Fruit fly (Drosophila melanogaster): ENCODE measurements around the gene CG42831.

The CG42831 gene

DNA sequence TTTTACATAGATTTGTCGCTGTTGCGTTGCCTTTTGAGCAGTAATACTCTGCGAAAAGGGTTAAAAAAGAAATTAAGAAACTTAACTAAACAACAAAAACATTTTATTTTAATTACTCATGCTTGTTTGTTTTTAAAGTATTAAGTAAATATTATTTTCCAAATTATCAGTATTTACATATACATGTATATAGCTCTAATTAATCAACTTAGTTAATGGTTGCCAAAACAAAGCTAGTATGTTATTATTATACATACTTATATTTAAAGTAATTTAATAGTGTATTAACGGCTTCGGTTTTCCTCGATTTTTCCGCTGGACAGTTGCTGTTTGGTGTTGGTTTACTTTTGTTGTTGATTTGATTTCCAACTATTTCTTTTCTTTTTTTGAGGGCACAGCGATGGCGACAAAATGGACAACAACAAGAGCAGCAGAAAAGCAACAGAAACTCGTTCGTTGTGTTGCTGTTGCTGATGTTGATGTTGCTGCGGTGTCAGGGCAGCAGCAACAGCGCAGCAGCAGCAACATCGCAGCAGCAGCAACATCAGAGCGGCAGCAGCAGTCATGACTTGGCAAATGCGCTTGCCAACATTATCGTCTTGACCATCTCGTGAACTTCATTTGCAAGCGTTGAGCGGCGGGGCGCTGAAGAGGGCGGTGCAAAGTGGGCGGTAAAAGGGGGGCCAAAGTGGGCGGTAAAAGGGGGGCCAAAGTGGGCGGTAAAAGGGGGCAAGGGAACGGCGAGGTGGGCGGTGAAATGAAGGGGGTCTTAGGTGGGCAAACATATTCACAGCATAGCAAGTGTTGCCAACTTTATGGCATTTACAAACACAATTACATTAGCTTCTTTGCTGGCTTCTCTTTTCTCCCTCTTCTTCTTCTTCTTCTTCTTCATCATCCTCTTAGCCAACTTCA lies 47.2 kb upstream of the CG42831 start:
- TF ChIP-seq CG3032 (tag; optimal IDR thresholded peaks at IDR 0.05) = peak; percentile 62
- no peak for TF ChIP-seq Hr39 (GFP tag; optimal IDR thresholded peaks at IDR 0.05)
- TF ChIP-seq Hr4 (GFP tag; optimal IDR thresholded peaks at IDR 0.05) = peak; percentile 55
- TF ChIP-seq cyc (GFP tag; optimal IDR thresholded peaks at IDR 0.05) = no peak
- TF ChIP-seq CG6163 (GFP tag; IDR thresholded peaks at IDR 0.05) = peak; percentile 28; the same call in 1 of the 3 replicates
- no peak; the same call in 2 of the 3 replicates for TF ChIP-seq eg (GFP tag; IDR thresholded peaks at IDR 0.05)
- no peak for TF ChIP-seq Sox102F (GFP tag; optimal IDR thresholded peaks at IDR 0.05)
- no peak for TF ChIP-seq Hr38 (GFP tag; optimal IDR thresholded peaks at IDR 0.05)
- TF ChIP-seq CG6792 (GFP tag; optimal IDR thresholded peaks at IDR 0.05) = peak; percentile 11
- TF ChIP-seq CG1621 (tag; optimal IDR thresholded peaks at IDR 0.05) = no peak
- TF ChIP-seq CG11294 (GFP tag; IDR thresholded peaks at IDR 0.05) = no peak
- TF ChIP-seq CG11902 (GFP tag; optimal IDR thresholded peaks at IDR 0.05) = no peak
- TF ChIP-seq Smox (GFP tag; optimal IDR thresholded peaks at IDR 0.05) = no peak
- TF ChIP-seq fkh (GFP tag; optimal IDR thresholded peaks at IDR 0.05) = no peak
- TF ChIP-seq CG8632 (GFP tag; optimal IDR thresholded peaks at IDR 0.05) = peak; percentile 8
- TF ChIP-seq CG6808 (GFP tag; optimal IDR thresholded peaks at IDR 0.05) = peak; percentile 41
- no peak for TF ChIP-seq Blimp-1 (GFP tag; optimal IDR thresholded peaks at IDR 0.05)
- TF ChIP-seq Eip93F (GFP tag; optimal IDR thresholded peaks at IDR 0.05) = no peak
- TF ChIP-seq Lpt (GFP tag; optimal IDR thresholded peaks at IDR 0.05) = peak; percentile 34
- TF ChIP-seq CG3919 (GFP tag; optimal IDR thresholded peaks at IDR 0.05) = peak; percentile 65
- no peak for TF ChIP-seq fd85E (GFP tag; optimal IDR thresholded peaks at IDR 0.05)
- TF ChIP-seq CG10669 (GFP tag; optimal IDR thresholded peaks at IDR 0.05) = peak; percentile 41
- peak; percentile 76 for TF ChIP-seq CG4318 (GFP tag; optimal IDR thresholded peaks at IDR 0.05)
- no peak for TF ChIP-seq spab (GFP tag; optimal IDR thresholded peaks at IDR 0.05)
- peak in 1 of 2 experiments; percentile 64 for TF ChIP-seq salr (GFP tag; optimal IDR thresholded peaks at IDR 0.05)
- TF ChIP-seq CG11762 (GFP tag; optimal IDR thresholded peaks at IDR 0.05; ENCODE audit: insufficient read depth) = no peak
- TF ChIP-seq dsx (GFP tag; optimal IDR thresholded peaks at IDR 0.05; ENCODE audit: poor library complexity, severe bottlenecking) = peak; percentile 44
- TF ChIP-seq net (GFP tag; optimal IDR thresholded peaks at IDR 0.05) = peak; percentile 9
- no peak for TF ChIP-seq Eip75B (GFP tag; optimal IDR thresholded peaks at IDR 0.05)
- peak; percentile 88 for TF ChIP-seq Eip78C (GFP tag)
- TF ChIP-seq CG16779 (tag; optimal IDR thresholded peaks at IDR 0.05) = peak; percentile 16
- peak; percentile 27 for TF ChIP-seq esn (GFP tag; optimal IDR thresholded peaks at IDR 0.05)
- TF ChIP-seq CG34406 (GFP tag; optimal IDR thresholded peaks at IDR 0.05) = peak; percentile 11
- peak; percentile 65 for TF ChIP-seq Ets96B (tag; optimal IDR thresholded peaks at IDR 0.05)
- TF ChIP-seq CG8319 (GFP tag; optimal IDR thresholded peaks at IDR 0.05) = no peak
- no peak for TF ChIP-seq CG7368 (GFP tag; optimal IDR thresholded peaks at IDR 0.05)
- no peak for TF ChIP-seq topi (GFP tag; optimal IDR thresholded peaks at IDR 0.05)
- TF ChIP-seq Sox14 (GFP tag; optimal IDR thresholded peaks at IDR 0.05) = no peak
- no peak for TF ChIP-seq CG31627 (GFP tag; optimal IDR thresholded peaks at IDR 0.05)
- no peak for TF ChIP-seq Ets21C (GFP tag; optimal IDR thresholded peaks at IDR 0.05)
- TF ChIP-seq Met (GFP tag; optimal IDR thresholded peaks at IDR 0.05) = no peak
- no peak for TF ChIP-seq CG6854 (GFP tag; optimal IDR thresholded peaks at IDR 0.05)
- peak; percentile 29 for TF ChIP-seq achi (GFP tag; optimal IDR thresholded peaks at IDR 0.05)
- TF ChIP-seq fd59A (GFP tag; optimal IDR thresholded peaks at IDR 0.05) = peak; percentile 16
- peak; percentile 30 for TF ChIP-seq svp (GFP tag)
- peak; percentile 1 to 22 for TF ChIP-seq ss (GFP tag; optimal IDR thresholded peaks at IDR 0.05)
- TF ChIP-seq Gug (GFP tag; IDR thresholded peaks at IDR 0.05) = no peak
- no peak for TF ChIP-seq pdm3 (GFP tag; optimal IDR thresholded peaks at IDR 0.05)
- no peak for TF ChIP-seq lz (GFP tag; optimal IDR thresholded peaks at IDR 0.05)
- peak; percentile 16 for TF ChIP-seq CG10631 (GFP tag; optimal IDR thresholded peaks at IDR 0.05)

Data from whole organism, prepupa.